Worm (Caenorhabditis elegans): ENCODE measurements around the gene memi-1.
"Not testable (repeated sequence)": the region's sequence is repeated elsewhere in the genome, so short reads cannot be mapped to it uniquely, and the experiment has no call there.

The memi-1 gene

DNA sequence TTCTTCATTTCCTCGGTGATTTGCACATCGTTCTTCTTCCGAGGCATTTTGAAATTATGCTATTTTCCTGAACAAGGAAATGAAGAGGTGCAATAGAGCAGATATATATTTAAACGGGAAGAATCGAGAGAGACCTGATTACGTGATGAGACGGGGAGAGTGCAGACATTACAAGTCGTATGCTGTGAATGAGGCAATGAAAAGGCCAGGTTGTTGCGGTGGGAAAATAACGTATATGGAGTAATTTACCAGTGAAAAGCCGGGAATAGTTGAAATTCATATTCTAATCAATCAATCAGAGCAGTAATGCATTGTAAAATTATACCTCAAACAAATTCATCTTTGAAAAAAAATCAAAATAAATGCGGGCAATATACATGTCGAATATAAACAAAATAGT, 1.6 kb downstream of the memi-1 start, which contains the start of gene Y17G9B.8:
TSS of gene Y17G9B.8 (minus strand) at position 182 of the 400 bp plus-strand sequence.
- TF ChIP-seq unc-62 (GFP tag; optimal IDR thresholded peaks at IDR 0.05) = no peak

DNA sequence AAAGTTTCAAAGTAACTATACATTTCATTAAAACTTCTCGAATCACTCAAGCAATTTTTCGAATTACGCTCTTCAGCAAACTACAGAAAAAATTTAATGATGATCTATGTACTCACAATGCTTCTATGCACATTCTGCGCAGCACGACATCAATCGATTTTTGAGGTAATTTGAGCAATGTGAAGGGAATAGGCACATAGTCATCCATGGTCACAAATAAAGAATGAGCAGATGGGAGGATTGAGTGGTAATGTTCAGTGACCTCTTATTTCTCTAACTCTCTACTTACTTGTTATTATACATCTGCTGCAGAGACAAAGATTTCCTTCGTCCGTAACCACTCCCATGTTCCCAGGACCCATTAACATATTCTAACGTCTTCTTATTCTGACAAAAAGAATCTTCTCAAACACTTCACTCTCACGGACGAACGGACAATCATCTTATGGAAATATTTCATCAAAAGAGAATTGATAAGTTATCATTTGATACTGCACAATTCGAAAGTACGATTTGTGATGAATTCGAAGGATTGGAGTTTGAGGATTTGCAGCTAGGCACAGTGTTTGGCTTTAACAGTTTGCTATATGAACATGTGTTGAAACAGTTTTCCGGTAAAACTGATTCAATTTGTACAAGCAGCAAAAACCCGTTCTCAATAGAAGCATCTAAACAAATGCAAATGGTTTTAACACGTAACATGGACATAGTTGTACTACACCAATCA, 4.1 kb downstream of the memi-1 start, which contains the start of the genes fbxb-77 and Y17G9B.11:
TSS of gene fbxb-77 (minus strand) at position 229 of the 727 bp plus-strand sequence.
TSS of gene Y17G9B.11 (plus strand) at position 677 of the 727 bp plus-strand sequence.
- no peak for TF ChIP-seq unc-62 (GFP tag; optimal IDR thresholded peaks at IDR 0.05)

DNA sequence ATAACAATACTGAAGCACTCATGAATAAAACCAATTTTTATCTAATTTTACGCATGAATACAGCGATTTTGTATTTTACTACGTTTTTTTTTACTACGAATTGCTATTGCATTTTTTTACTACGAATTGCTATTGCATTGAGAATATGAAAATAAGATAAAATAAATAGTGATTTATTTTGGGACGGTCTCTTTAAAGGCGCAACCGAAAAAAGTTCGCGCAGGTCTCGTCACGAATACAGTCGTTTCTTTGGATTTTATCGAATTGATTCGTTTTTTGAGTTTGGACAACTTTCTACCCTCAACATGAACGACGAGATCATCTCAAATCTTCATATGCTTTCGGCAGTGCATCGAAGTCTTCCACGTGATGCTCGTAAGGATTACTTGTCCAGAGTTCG, 8.4 kb downstream of the memi-1 start, which contains the start of gene Y17G9B.4:
TSS of gene Y17G9B.4 (plus strand) at position 306 of the 400 bp plus-strand sequence.
- no peak for TF ChIP-seq unc-62 (GFP tag; optimal IDR thresholded peaks at IDR 0.05)

DNA sequence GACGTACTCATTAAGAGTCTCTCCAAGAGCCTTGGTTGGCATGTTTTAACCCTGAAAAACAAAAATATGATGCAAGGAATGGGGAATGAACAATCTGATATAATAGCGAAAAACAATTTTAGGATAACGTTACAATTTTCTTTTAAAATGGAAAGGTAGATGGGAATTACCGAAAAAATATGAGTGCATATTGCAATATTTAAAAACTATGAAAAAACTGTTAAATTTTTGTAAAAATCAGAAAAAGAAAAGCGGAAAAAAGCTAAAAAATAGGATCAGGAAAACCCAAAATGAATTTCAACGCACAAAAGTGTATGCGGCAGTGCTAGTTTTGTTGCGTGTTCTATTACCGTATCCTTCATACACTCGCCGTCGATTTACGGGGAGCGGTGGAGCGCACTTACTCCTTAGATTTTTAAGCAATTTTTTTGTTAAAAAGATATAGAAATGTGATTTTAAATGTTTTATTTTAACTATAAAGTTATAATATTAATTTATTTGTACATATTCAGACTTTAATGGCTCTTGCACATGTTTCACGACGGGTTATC, 10.4 kb downstream of the memi-1 start, which contains the start of the genes rpl-20 and Y17G9B.5:
TSS of gene rpl-20 (minus strand) at position 51 of the 551 bp plus-strand sequence.
TSS of gene Y17G9B.5 (plus strand) at position 513 of the 551 bp plus-strand sequence.
- TF ChIP-seq unc-62 (GFP tag; optimal IDR thresholded peaks at IDR 0.05) = peak; percentile 61

DNA sequence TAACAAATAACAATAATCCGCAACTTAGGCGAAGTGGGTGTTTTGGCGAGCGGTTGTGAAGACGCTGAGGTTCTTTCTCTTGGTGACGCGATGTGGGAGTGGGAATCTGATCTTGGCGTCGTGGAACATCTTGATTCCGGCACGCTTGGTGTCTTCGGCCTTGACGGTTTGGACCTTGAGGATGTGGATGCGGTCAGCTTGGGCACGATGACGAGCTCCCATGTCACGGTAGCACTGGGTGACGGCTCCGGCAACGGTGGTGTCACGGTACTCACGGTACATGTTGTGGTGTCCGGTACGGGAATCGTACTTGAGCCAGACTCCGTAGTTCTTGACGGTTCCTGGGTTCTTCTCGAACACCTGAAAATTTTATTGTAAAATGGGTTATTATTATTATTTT, 11.1 kb downstream of the memi-1 start:
- no peak for TF ChIP-seq unc-62 (GFP tag; optimal IDR thresholded peaks at IDR 0.05)

DNA sequence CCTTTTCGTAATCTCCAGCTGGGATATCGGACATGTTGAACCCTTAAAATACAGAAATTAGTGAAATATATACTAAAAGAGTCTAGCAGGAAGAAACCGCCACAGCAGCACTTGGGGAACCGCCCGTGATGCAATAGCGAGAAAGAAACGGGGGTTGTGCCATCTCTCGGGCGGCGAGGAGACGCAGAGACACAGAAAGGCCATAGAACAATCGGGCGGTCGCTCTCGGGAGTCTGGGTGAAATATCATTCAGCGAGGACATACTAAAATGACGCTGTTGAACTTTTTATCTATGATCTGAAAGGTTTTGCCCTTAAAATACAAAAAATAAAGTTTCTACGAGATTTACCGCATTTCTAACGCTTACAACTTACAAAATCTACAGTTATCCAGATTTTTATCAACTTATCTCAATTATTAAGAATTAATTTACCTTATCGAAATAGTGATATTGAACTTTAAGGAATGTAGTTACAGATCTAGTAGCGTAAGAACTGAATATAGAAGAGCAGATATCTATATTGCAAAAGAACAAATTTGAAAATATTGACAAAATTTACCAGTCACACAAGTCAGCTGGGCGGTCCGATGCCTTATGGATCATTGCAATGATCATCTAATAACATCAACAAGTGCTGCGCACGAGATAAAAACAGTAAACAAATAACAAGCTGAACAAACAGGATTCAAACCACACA, 11.7 kb downstream of the memi-1 start, which contains the start of gene cyc-2.1:
TSS of gene cyc-2.1 (minus strand) at position 605 of the 698 bp plus-strand sequence.
- TF ChIP-seq unc-62 (GFP tag; optimal IDR thresholded peaks at IDR 0.05) = no peak

DNA sequence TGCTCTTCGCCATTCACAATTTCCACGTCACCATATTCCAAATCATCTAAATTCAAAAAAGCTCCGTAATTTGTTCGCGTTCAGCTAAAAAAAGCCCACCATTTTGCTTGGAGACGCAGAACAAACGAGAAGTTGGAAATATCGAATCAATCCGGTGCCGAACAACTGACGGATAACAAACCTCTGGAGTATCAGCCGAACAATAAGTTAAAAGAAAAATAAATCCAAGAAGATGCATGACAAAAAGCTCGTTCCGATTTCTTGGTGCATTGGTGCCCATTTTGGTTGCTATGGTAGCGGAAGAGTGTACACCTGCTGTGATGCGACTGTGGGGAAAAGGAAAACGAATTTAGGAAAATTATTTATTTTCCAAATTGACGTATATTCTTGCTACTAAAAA, 12.7 kb downstream of the memi-1 start, which contains the start of gene tctn-1:
TSS of gene tctn-1 (minus strand) at position 280 of the 400 bp plus-strand sequence.
- TF ChIP-seq unc-62 (GFP tag; optimal IDR thresholded peaks at IDR 0.05) = no peak

DNA sequence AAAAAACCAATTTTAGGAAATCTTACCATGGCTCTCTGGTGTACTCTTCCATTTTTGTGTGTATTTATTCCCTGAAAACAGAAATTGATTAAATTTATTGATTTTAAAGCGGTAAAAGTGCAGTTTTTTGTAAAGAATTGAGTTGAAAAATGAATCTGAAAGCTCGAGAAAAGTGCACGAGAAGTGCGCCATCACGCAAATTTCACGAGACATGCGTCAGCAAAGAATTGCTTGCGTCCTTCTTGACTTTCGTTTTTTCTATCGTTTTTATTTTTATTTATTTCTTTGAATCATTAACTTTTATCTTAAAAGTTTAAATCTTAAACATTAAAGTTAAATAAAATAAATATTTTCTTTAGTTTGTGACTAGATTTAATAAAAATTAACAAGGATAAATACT, 14.8 kb downstream of the memi-1 start, which contains the start of gene timm-17B.1:
TSS of gene timm-17B.1 (minus strand) at position 71 of the 400 bp plus-strand sequence.
- no peak for TF ChIP-seq unc-62 (GFP tag; optimal IDR thresholded peaks at IDR 0.05)

DNA sequence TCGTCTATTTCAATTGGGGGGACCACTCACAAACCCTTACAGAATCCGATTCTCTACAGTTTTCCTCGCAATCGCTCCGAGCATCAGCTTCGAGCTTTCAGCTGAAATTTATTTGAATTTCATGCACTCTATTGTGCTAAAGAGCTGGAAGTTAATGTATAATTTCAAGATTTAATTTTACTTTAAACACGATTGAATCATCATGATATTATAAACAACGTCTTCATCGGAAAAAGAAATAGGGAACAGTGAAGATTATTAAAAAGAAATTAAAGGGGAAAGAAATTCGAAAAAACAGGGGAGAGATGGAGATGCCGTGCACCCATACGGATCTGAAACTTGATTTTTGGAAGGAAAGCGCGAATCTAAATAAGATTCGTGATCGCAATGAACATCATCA, 16.1 kb downstream of the memi-1 start, which contains the start of gene hoe-1:
TSS of gene hoe-1 (minus strand) at position 101 of the 400 bp plus-strand sequence.
- no peak for TF ChIP-seq unc-62 (GFP tag; optimal IDR thresholded peaks at IDR 0.05)

DNA sequence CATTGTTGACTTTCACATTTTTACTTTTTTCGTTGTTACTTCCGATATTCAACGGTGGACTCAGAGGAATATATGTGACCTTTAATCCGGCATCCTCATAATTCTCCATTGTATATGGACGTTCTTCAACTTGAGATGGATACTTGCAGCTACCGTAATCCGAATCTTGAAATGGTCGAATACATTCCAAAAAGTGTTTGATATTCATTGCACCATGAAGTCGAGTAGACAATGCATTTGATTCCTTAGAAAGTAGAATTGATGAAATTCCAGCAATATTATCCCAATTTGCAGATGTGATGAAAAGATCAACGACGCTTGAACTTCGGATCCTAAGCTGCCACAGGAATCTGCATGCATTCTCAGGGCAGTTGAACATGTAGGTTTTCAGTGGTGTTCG, 17.7 kb downstream of the memi-1 start:
- no peak for TF ChIP-seq unc-62 (GFP tag; optimal IDR thresholded peaks at IDR 0.05)

DNA sequence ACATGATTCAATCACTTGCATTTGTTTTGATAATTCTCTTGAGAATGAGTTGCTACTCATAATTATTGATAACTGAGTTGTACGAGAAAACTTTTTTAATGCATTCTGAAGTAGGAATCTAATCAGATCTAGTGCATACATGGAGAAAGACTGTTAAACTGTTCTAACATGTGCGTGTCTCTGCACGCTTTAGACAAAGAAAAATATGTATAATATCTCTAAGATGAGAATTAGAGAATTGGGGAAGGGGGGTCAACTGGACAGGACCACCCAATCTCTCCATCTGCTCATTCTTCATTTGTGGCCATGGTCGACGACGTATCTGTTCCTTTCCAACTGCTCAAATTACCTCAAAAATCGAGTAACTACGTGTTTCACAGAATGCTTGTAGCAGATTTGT, 23.0 kb downstream of the memi-1 start, which contains the start of gene fbxb-78:
TSS of gene fbxb-78 (plus strand) at position 301 of the 400 bp plus-strand sequence.
- no peak for TF ChIP-seq unc-62 (GFP tag; optimal IDR thresholded peaks at IDR 0.05)

DNA sequence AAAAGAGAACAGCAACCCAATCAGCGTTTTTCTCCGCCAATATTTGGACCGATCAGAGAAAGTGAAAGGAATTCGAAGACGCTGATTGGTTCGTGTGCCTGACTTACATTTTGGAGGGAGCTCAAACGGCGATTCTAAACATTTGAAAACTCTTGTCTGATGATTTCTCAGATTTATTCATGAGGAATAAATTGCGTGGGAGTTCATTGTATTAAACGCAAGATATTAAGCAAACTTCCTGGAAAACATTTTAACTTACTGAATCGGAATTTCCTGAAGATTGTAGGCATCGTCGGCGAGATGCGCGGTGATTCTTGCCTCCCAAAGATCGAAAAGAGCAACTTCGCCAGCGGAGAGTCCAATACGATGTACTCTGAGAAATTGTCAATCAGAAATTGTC, 35.7 kb downstream of the memi-1 start, which contains the start of gene K08F11.1:
TSS of gene K08F11.1 (plus strand) at position 301 of the 400 bp plus-strand sequence.
- no peak for TF ChIP-seq unc-62 (GFP tag; optimal IDR thresholded peaks at IDR 0.05)

DNA sequence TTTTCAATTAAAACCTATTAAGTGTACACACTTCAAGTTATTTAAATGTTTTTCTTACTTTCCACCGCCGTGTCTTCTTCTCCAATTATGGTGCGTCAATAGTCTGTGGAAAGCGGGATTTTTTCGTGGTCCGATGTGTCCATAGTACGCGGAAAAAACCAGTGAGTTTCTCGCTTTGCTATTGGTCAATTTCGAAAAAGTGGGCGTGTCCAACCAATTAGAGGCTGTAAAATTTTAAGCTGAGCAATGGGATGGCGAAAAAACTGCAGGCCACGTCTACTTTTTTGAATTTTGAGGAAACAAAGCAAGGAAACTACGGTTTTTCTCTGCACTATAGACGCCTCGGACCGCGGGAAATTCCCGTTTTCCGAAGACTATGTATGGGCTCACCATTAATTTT, 36.5 kb downstream of the memi-1 start:
- no peak for TF ChIP-seq unc-62 (GFP tag; optimal IDR thresholded peaks at IDR 0.05)

DNA sequence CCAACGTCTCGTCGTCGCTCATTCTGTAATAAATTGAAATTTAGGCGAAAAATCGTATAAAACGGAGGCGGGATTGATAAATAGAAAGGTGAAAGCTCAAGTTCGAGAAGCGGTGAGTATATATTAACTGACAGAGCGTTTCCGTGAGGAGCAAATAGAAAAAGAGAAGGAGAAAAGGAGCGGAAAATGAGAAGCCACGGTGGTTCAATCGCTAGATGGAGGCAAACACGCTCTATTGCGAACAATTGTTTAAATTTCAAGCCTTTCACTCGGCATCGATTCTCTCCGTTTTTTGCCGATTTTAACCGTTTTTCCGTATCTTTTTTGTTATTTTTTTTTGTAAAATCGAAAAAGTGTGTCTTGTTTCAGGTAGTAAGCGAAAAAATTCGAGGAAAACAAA, 44.4 kb downstream of the memi-1 start, which contains the start of gene miro-1:
TSS of gene miro-1 (minus strand) at position 23 of the 400 bp plus-strand sequence.
- not testable (repeated sequence) for TF ChIP-seq unc-62 (GFP tag; optimal IDR thresholded peaks at IDR 0.05)

DNA sequence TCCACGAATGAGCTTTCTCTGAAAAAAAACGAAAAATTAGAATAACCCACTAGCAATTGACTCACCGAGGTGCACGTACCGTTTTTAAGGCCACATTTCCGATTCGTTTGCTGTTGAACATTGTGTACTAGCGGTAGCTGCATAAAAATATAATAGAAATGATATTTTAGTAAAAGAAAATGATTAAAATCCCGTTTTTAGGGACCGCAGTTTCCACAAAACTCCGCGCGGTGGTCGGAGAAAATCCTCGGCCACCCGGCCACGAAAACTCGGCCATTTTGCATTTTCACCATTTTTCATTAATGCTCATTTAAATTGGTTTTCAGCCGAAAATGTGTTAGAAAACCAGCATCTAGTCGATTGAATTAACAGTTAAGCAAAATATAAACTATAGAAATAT, 47.9 kb downstream of the memi-1 start, which contains the start of gene yars-2:
TSS of gene yars-2 (minus strand) at position 249 of the 400 bp plus-strand sequence.
- no peak for TF ChIP-seq unc-62 (GFP tag; optimal IDR thresholded peaks at IDR 0.05)
